Worm (Caenorhabditis elegans): ENCODE measurements around the gene scc-1.
A peak's percentile ranks its signal among the peaks of the same experiment; 100 is the strongest.

The scc-1 gene

ce11 chrII:4710120-4710519 lies 11.6 kb downstream of the scc-1 start, which contains the start of gene tag-151:
tag-151 (plus strand) TSS chrII:4710277.
- no peak for TF ChIP-seq W03F9.2 (tag; optimal IDR thresholded peaks at IDR 0.05)
- TF ChIP-seq dao-5 (tag; optimal IDR thresholded peaks at IDR 0.05) = no peak
- no peak for TF ChIP-seq him-1 (tag; optimal IDR thresholded peaks at IDR 0.05)

DNA sequence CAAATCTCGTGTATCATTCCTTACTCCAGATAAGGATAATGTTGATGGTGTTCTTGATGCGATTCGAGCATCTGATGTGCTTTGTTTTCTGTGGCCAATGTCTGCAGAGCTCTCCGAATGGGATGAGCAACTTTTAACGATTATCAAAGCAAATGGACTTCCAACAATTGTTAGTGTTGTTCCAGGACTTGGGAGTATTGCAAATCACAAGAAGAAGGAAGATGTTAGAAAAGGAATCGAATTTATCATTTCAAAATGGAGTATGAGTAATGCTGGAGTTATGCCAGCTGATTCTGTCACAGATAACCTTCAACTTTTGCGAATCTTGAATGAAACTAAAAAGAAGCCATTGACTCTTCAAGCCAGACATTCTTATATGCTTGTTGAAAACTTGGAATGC lies 12.3 kb downstream of the scc-1 start:
- TF ChIP-seq him-1 (tag; optimal IDR thresholded peaks at IDR 0.05) (no peak), dao-5 (tag; optimal IDR thresholded peaks at IDR 0.05) (no peak), W03F9.2 (tag; optimal IDR thresholded peaks at IDR 0.05) (no peak)

DNA sequence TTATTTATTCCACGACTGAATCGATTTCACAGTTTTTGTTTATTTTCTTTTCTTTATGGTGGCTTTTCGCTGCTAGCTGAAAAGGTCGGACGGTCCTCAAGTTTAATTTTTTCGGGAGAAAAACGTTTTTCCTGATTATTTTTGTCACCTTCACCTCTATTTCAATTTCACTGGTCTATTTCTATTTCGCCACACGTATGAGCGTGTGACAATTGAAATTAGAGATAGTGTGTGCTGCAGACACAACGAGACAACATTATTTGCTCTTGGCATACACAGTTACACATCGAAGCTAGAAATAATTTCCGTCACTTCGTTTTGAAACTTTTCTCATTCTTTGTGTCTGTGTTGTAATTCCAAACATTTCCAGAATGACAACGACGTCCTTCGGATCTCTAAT lies 17.2 kb downstream of the scc-1 start, which contains the start of gene F41C3.8:
Gene F41C3.8, plus strand, starts transcription at position 371 of the 400 bp plus-strand sequence.
- no peak for TF ChIP-seq him-1 (tag; optimal IDR thresholded peaks at IDR 0.05)
- no peak for TF ChIP-seq W03F9.2 (tag; optimal IDR thresholded peaks at IDR 0.05)
- no peak for TF ChIP-seq dao-5 (tag; optimal IDR thresholded peaks at IDR 0.05)

DNA sequence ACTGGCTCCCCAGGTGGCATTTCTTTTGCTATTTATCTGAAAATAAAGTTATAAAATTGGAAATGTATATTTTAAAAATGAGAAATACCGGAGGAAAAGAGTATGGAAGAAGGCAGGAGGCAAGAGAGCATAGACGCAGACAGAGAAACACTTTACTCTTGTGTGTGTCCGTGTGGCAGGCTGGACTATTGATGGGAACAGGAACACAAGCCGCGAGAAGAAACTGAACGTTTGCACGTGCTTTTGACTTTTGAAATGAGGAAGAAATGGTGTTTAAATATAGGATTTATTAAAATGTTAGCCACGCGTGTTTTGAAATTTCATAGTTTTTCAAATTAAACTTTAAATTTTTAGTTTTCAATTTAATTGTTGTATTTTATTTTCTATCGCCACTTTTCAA lies 27.6 kb downstream of the scc-1 start, which contains the start of gene F10G7.10:
Gene F10G7.10, minus strand, starts transcription at position 145 of the 400 bp plus-strand sequence.
- TF ChIP-seq W03F9.2 (tag; optimal IDR thresholded peaks at IDR 0.05) (peak; percentile 54), him-1 (tag; optimal IDR thresholded peaks at IDR 0.05) (no peak)

DNA sequence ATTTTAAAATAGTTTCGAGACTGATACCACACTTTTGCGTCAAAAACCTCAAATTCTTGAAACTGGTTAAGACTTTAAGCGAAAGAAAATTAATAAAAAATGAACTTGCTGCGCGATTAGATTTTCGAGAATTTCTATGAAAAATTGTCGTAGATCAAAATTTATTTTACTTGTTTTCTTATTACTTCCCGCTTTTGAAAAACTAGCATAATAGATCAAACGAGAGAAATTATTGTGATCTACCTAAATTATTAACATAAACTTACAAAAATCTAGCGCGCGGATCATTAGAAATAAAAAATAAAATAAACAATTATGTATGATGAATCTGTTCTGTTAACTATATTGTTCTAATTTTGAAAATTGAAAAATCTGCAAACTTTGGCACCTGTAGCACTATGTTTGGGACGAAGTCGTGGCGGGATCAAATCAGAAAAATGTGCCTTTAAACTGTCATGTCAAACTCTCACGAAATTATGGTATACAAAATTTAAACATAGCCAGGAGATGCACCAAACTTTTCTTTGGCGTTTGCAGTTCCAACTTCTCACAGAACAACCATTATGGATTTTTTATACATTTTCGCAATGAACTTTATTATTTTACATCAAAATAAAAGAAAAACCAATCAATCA lies 28.3 kb downstream of the scc-1 start:
- no peak for TF ChIP-seq dao-5 (tag; optimal IDR thresholded peaks at IDR 0.05)

DNA sequence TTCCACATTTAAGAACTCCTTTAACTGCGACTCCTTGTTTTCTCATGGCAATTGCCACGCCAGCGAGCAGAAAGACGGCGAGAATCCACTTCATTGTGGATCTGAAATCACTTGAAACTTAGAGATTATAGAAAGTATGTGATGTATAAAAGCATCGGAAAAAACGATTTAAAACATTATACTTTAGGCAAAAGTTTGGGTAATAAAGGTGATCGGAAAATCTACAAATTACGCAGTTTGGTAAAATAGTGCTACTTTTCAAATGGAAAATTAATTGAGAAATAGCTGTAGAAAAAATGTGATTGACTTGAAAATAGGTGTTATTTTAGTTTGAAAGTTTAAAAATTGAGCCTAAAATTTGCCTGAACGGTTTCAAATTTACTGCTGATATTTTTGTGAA lies 29.2 kb downstream of the scc-1 start, which contains the start of gene ttr-41:
Gene ttr-41, minus strand, starts transcription at position 101 of the 400 bp plus-strand sequence.
- TF ChIP-seq W03F9.2 (tag; optimal IDR thresholded peaks at IDR 0.05) = no peak
- TF ChIP-seq him-1 (tag; optimal IDR thresholded peaks at IDR 0.05) = no peak
- TF ChIP-seq dao-5 (tag; optimal IDR thresholded peaks at IDR 0.05) = no peak

ce11 chrII:4728687-4729086 lies 30.2 kb downstream of the scc-1 start:
- no peak for TF ChIP-seq dao-5 (tag; optimal IDR thresholded peaks at IDR 0.05)
- TF ChIP-seq W03F9.2 (tag; optimal IDR thresholded peaks at IDR 0.05) = peak; percentile 29

- no peak for TF ChIP-seq W03F9.2 (tag; optimal IDR thresholded peaks at IDR 0.05)
These were observed 31.2 kb downstream of the scc-1 start, which contains the start of gene F41C3.7 for ce11 chrII:4729733-4730132. F41C3.7 (plus strand) TSS chrII:4730033.

DNA sequence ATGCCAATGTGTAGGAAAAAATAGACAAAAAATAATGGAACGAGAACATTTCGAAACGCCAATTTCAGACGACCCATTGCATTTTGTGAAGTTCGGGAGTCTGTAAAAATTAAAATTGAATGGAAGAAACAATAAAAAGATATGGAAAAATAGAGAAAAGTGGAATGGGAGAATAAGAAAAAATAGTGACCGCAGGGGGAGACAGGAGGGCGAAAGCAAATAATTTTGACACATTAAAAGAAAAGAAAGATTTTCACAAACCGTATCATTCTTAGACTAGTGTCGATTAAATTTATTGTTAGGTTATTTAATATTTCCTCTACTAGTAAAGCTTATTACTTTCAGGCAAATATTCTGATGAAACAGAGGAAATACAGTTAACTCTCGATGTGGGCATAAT lies 35.3 kb downstream of the scc-1 start, which contains the start of gene F41C3.11:
Gene F41C3.11, minus strand, starts transcription at position 101 of the 400 bp plus-strand sequence.
- TF ChIP-seq dao-5 (tag; optimal IDR thresholded peaks at IDR 0.05) = no peak
- no peak for TF ChIP-seq W03F9.2 (tag; optimal IDR thresholded peaks at IDR 0.05)
- TF ChIP-seq him-1 (tag; optimal IDR thresholded peaks at IDR 0.05) = no peak

ce11 chrII:4734477-4734876 lies 36.0 kb downstream of the scc-1 start:
- TF ChIP-seq dao-5 (tag; optimal IDR thresholded peaks at IDR 0.05) = no peak
- TF ChIP-seq him-1 (tag; optimal IDR thresholded peaks at IDR 0.05) = no peak
- no peak for TF ChIP-seq W03F9.2 (tag; optimal IDR thresholded peaks at IDR 0.05)

- no peak for TF ChIP-seq him-1 (tag; optimal IDR thresholded peaks at IDR 0.05)
- TF ChIP-seq dao-5 (tag; optimal IDR thresholded peaks at IDR 0.05) = no peak
- TF ChIP-seq W03F9.2 (tag; optimal IDR thresholded peaks at IDR 0.05) = no peak
These were observed 38.1 kb downstream of the scc-1 start for ce11 chrII:4736585-4736984.

- no peak for TF ChIP-seq him-1 (tag; optimal IDR thresholded peaks at IDR 0.05)
These were observed 38.8 kb downstream of the scc-1 start, which contains the start of gene ctsa-1.1 for ce11 chrII:4737348-4737747. ctsa-1.1 (plus strand) TSS chrII:4737648.

ce11 chrII:4739984-4740462 lies 41.5 kb downstream of the scc-1 start, which contains the start of gene eas-1:
eas-1 (plus strand) TSS chrII:4740412.
- TF ChIP-seq dao-5 (tag; optimal IDR thresholded peaks at IDR 0.05) (no peak), W03F9.2 (tag; optimal IDR thresholded peaks at IDR 0.05) (peak; percentile 86), him-1 (tag; optimal IDR thresholded peaks at IDR 0.05) (peak; percentile 57)

DNA sequence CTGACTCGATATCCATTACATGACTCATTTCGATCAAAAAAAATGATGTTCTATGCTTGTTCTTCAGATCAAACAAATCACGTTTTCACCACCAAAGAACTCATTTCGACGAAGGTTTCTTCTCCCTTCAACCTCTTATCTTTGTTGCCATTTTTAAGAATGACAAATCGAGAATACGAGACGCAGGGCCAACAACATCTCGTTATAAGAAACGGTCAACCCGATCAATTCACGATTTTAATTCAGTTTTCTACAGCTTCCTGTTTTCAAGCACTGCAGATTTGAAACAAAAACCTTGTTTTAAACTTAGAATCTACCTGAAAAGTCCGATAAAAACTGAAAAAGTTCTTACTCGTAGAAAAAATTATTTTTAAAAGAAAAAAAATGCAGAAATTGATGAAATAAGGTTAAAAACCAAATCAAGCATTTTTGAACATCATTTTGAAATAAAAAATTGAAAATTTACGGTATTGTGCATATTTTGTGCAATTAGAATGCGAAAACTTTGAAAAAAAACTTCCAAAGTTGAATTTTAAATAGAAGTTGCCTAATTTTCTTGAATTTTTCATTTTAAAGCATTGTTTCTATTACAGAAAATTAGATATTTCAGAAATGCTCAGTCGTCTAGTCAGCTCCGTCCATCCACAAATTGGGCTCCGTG lies 43.1 kb downstream of the scc-1 start, which contains the start of gene acs-11:
Gene acs-11, plus strand, starts transcription at position 611 of the 661 bp plus-strand sequence.
- TF ChIP-seq him-1 (tag; optimal IDR thresholded peaks at IDR 0.05) (no peak), W03F9.2 (tag; optimal IDR thresholded peaks at IDR 0.05) (no peak), dao-5 (tag; optimal IDR thresholded peaks at IDR 0.05) (no peak)
